ENCODE assay signal across 1 fruit fly cellular context in genomic region chr3R:31744044-31744652, dm6.
TF ChIP-seq lines count a peak whose summit lies in the region.

Gene CG1896, plus strand, starts transcription at chr3R:31744282.

TF ChIP-seq in whole organism, embryonic, 481 proteins besides CTCF, POLR2A, EP300 and RAD21 (continued from another document):
- TF ChIP-seq cas (GFP tag; IDR thresholded peaks at IDR 0.05; lab: Robert Waterston, UW), result 0 out of 2 replicates have a peak, but pooled peaks have one; percentile 12
- peak; percentile 30 for TF ChIP-seq Fer3 (tag; optimal IDR thresholded peaks at IDR 0.05; lab: Kevin White, UChicago)
- no peak for TF ChIP-seq Doc2 (GFP tag; IDR thresholded peaks at IDR 0.05; lab: Robert Waterston, UW)
- no peak for TF ChIP-seq da (GFP tag; optimal IDR thresholded peaks at IDR 0.05; lab: Kevin White, UChicago)
- TF ChIP-seq CG14667 (GFP tag; IDR thresholded peaks at IDR 0.05; lab: Robert Waterston, UW), result no peak
- TF ChIP-seq ftz-f1 (GFP tag; optimal IDR thresholded peaks at IDR 0.05; lab: Kevin White, UChicago), result peak; percentile 48
- no peak for TF ChIP-seq CG16863 (GFP tag; optimal IDR thresholded peaks at IDR 0.05; lab: Kevin White, UChicago)
- TF ChIP-seq CG1529 (GFP tag; optimal IDR thresholded peaks at IDR 0.05; lab: Kevin White, UChicago), result no peak
- no peak for TF ChIP-seq CG8281 (tag; optimal IDR thresholded peaks at IDR 0.05; lab: Kevin White, UChicago)
- no peak for TF ChIP-seq CG4854 (GFP tag; optimal IDR thresholded peaks at IDR 0.05; lab: Kevin White, UChicago)
- no peak for TF ChIP-seq Doc3 (GFP tag; IDR thresholded peaks at IDR 0.05; lab: Robert Waterston, UW; ENCODE audit: partially characterized antibody)
- peak; percentile 55 for TF ChIP-seq CG9727 (GFP tag; optimal IDR thresholded peaks at IDR 0.05; lab: Kevin White, UChicago)
- no peak for TF ChIP-seq CG1792 (GFP tag; optimal IDR thresholded peaks at IDR 0.05; lab: Kevin White, UChicago)
TF ChIP-seq in whole organism, embryonic: peak in this region for 169.
